Worm (Caenorhabditis elegans) whole organism, L2 larva: ENCODE results near the gene F43E12.1.

ENCODE experiments used
- crh-2 ChIP-seq: sonication (generic microtip); optimal IDR thresholded peaks from 2 replicates; lab custom pipeline; 2017; ENCODE audit warnings: missing biosample characterization, missing genetic modification characterization
- mdl-1 ChIP-seq, 2 experiments: fragments of 150-350 bp in 1 of 2; sonication (generic microtip) in 1 of 2; optimal IDR thresholded peaks; 2 replicates each; lab custom pipeline; 2017; ENCODE audit warnings: missing biosample characterization in 2 of 2, missing genetic modification characterization in 2 of 2
- nhr-129 ChIP-seq: fragments of 150-350 bp; optimal IDR thresholded peaks from 2 replicates; lab custom pipeline; 2014; ENCODE audit warnings: missing biosample characterization, missing genetic modification characterization
- nhr-77 ChIP-seq: fragments of 150-350 bp; optimal IDR thresholded peaks from 2 replicates; lab custom pipeline; 2014; ENCODE audit warnings: missing biosample characterization, missing genetic modification characterization

- TF ChIP-seq nhr-77 (tag; lab: Kevin White, UChicago) = no peak
- TF ChIP-seq mdl-1 (tag; optimal IDR thresholded peaks at IDR 0.05; lab: Kevin White, UChicago) = no peak
- peak; percentile 72 for TF ChIP-seq crh-2
- no peak for TF ChIP-seq nhr-129 (tag; lab: Kevin White, UChicago)
These were observed 16.6 kb downstream of the F43E12.1 start, which contains the start of gene dnj-7 for ce11 chrX:7193894-7194614.
